Fruit fly (Drosophila melanogaster): ENCODE data around the gene CG10208.

dm6 chr3R:23732990-23733512 is 40.9 kb downstream of the CG10208 start, which contains the start of the genes Hmgcr and Rpn9:
- no peak for TF ChIP-seq insv (optimal IDR thresholded peaks at IDR 0.05)
- TF ChIP-seq Myc (optimal IDR thresholded peaks at IDR 0.05), result no peak
- TF ChIP-seq h (optimal IDR thresholded peaks at IDR 0.05), result no peak
- TF ChIP-seq Sin3A (optimal IDR thresholded peaks at IDR 0.05), result no peak
- TF ChIP-seq psq (optimal IDR thresholded peaks at IDR 0.05), result peak; percentile 83
- no peak for TF ChIP-seq ttk (optimal IDR thresholded peaks at IDR 0.05)
